Fruit fly (Drosophila melanogaster) whole organism, embryonic: ENCODE measurements around the gene gce.
A peak's percentile ranks its signal among the peaks of the same experiment; 100 is the strongest.

Experiments used
- BEAF-32 ChIP-seq: fragments of 200-800 bp; sonication (Bioruptor generic); optimal IDR thresholded peaks from 3 replicates; lab custom pipeline; 2017; ENCODE audit warnings: missing biosample characterization, missing genetic modification characterization, mild to moderate bottlenecking, moderate library complexity, missing genetic modification reagents
- CG11504 ChIP-seq: fragments of 200-800 bp; sonication (Bioruptor generic); optimal IDR thresholded peaks from 3 replicates; lab custom pipeline; 2019; ENCODE audit warnings: missing biosample characterization, mild to moderate bottlenecking, missing genetic modification characterization, moderate library complexity
- CG12391 ChIP-seq: fragments of 200-800 bp; sonication (Bioruptor generic); optimal IDR thresholded peaks from 3 replicates; lab custom pipeline; 2018; ENCODE audit warnings: missing biosample characterization, mild to moderate bottlenecking, missing genetic modification characterization, moderate library complexity
- CG13287 ChIP-seq: fragments of 200-800 bp; sonication (Bioruptor generic); IDR thresholded peaks from 2 replicates; pipeline ENCODE4 v1.3.6; 2022; ENCODE audit warnings: missing biosample characterization, missing genetic modification characterization; ENCODE audit not compliant: partially characterized antibody
- CG13894 ChIP-seq: fragments of 200-800 bp; sonication (Bioruptor generic); optimal IDR thresholded peaks from 3 replicates; lab custom pipeline; 2018; ENCODE audit warnings: missing biosample characterization, mild to moderate bottlenecking, missing genetic modification characterization, moderate library complexity
- CG15479 ChIP-seq: fragments of 200-800 bp; sonication (Bioruptor generic); optimal IDR thresholded peaks from 3 replicates; lab custom pipeline; 2019; ENCODE audit warnings: missing biosample characterization, mild to moderate bottlenecking, missing genetic modification characterization, moderate library complexity
- CG15601 ChIP-seq: fragments of 200-800 bp; sonication (Bioruptor generic); optimal IDR thresholded peaks from 3 replicates; lab custom pipeline; 2019; ENCODE audit warnings: missing biosample characterization, mild to moderate bottlenecking, missing genetic modification characterization, moderate library complexity
- CG1603 ChIP-seq: fragments of 200-800 bp; sonication (Bioruptor generic); optimal IDR thresholded peaks from 2 replicates; lab custom pipeline; 2019; ENCODE audit warnings: missing biosample characterization, mild to moderate bottlenecking, missing genetic modification characterization, moderate library complexity
- CG16813 ChIP-seq: fragments of 200-800 bp; sonication (Bioruptor generic); IDR thresholded peaks from 3 replicates; pipeline ENCODE4 v1.3.6; 2022; ENCODE audit warnings: missing biosample characterization, missing genetic modification characterization; ENCODE audit not compliant: partially characterized antibody
- CG17829 ChIP-seq: fragments of 200-800 bp; optimal IDR thresholded peaks from 2 replicates; lab custom pipeline; 2019; ENCODE audit warnings: missing biosample characterization, mild to moderate bottlenecking, missing genetic modification characterization, moderate library complexity
- CG2116 ChIP-seq: fragments of 200-800 bp; sonication (Bioruptor generic); optimal IDR thresholded peaks from 3 replicates; lab custom pipeline; 2018; ENCODE audit warnings: missing biosample characterization, mild to moderate bottlenecking, missing genetic modification characterization
- CG30020 ChIP-seq: fragments of 200-800 bp; optimal IDR thresholded peaks from 2 replicates; lab custom pipeline; 2019; ENCODE audit warnings: missing biosample characterization, mild to moderate bottlenecking, missing genetic modification characterization, moderate library complexity
- CG34224 ChIP-seq: fragments of 200-800 bp; sonication (Bioruptor generic); IDR thresholded peaks from 3 replicates; pipeline ENCODE4 v1.3.6; 2022; ENCODE audit warnings: missing biosample characterization, missing genetic modification characterization; ENCODE audit not compliant: partially characterized antibody
- CG3847 ChIP-seq: fragments of 200-800 bp; sonication (Bioruptor generic); IDR thresholded peaks from 2 replicates; pipeline ENCODE4 v1.3.6; 2022; ENCODE audit warnings: missing biosample characterization, missing genetic modification characterization
- CG4617 ChIP-seq: fragments of 200-800 bp; sonication (Bioruptor generic); optimal IDR thresholded peaks from 3 replicates; lab custom pipeline; 2016; ENCODE audit warnings: missing biosample characterization, missing genetic modification characterization, borderline replicate concordance
- CG7839 ChIP-seq: fragments of 200-800 bp; sonication (Bioruptor generic); optimal IDR thresholded peaks from 3 replicates; lab custom pipeline; 2018; ENCODE audit warnings: missing biosample characterization, mild to moderate bottlenecking, missing genetic modification characterization, moderate library complexity
- CG8924 ChIP-seq: fragments of 200-800 bp; optimal IDR thresholded peaks from 3 replicates; lab custom pipeline; 2019; ENCODE audit warnings: missing biosample characterization, mild to moderate bottlenecking, missing genetic modification characterization, moderate library complexity
- CG9215 ChIP-seq: fragments of 200-800 bp; sonication (Bioruptor generic); IDR thresholded peaks from 2 replicates; pipeline ENCODE4 v1.3.6; 2022; ENCODE audit warnings: missing biosample characterization, missing genetic modification characterization
- D ChIP-seq, 2 experiments: fragments of 200-800 bp in 1 of 2; fragments of >200 bp in 1 of 2; sonication (Bioruptor generic) in 1 of 2; optimal IDR thresholded peaks; 2 replicates in 1 of 2; 3 replicates in 1 of 2; lab custom pipeline; 2017; ENCODE audit warnings: mild to moderate bottlenecking in 1 of 2, missing biosample characterization in 1 of 2, missing genetic modification characterization in 1 of 2, missing genetic modification reagents in 1 of 2
- Dip3 ChIP-seq: fragments of 200-800 bp; sonication (Bioruptor generic); optimal IDR thresholded peaks from 3 replicates; lab custom pipeline; 2016; ENCODE audit warnings: missing biosample characterization, missing genetic modification characterization
- Doc2 ChIP-seq: fragments of 200-800 bp; sonication (Bioruptor generic); IDR thresholded peaks from 2 replicates; pipeline ENCODE4 v1.3.6; 2022; ENCODE audit warnings: missing biosample characterization, missing genetic modification characterization
- Dref ChIP-seq: fragments of 200-800 bp; sonication (Bioruptor generic); IDR thresholded peaks from 2 replicates; pipeline ENCODE4 v1.3.6; 2022; ENCODE audit warnings: missing biosample characterization, missing genetic modification characterization
- E2f2 ChIP-seq: fragments of 200-800 bp; sonication (Bioruptor generic); IDR thresholded peaks from 2 replicates; pipeline ENCODE4 v1.3.6; 2022; ENCODE audit warnings: missing biosample characterization, missing genetic modification characterization
- H2.0 ChIP-seq: fragments of 200-800 bp; sonication (Bioruptor generic); IDR thresholded peaks from 2 replicates; pipeline ENCODE4 v1.3.6; 2022; ENCODE audit warnings: missing biosample characterization, missing genetic modification characterization
- HLH54F ChIP-seq: fragments of 200-800 bp; sonication (Bioruptor generic); optimal IDR thresholded peaks from 3 replicates; lab custom pipeline; 2016; ENCODE audit warnings: missing biosample characterization, missing genetic modification characterization
- MESR4 ChIP-seq: fragments of 200-800 bp; sonication (Bioruptor generic); optimal IDR thresholded peaks from 2 replicates; lab custom pipeline; 2018; ENCODE audit warnings: missing biosample characterization, mild to moderate bottlenecking, missing genetic modification characterization, moderate library complexity
- Nf-YB ChIP-seq: fragments of 200-800 bp; sonication (Bioruptor generic); optimal IDR thresholded peaks from 3 replicates; lab custom pipeline; 2019; ENCODE audit warnings: missing biosample characterization, mild to moderate bottlenecking, missing genetic modification characterization, moderate library complexity
- Rfx ChIP-seq: fragments of 200-800 bp; sonication (Bioruptor generic); IDR thresholded peaks from 2 replicates; pipeline ENCODE4 v1.3.6; 2022; ENCODE audit warnings: missing biosample characterization, missing genetic modification characterization
- Sin3A ChIP-seq: fragments of >200 bp; optimal IDR thresholded peaks from 2 replicates; lab custom pipeline; 2018
- abd-A ChIP-seq: fragments of 200-800 bp; sonication (Bioruptor generic); optimal IDR thresholded peaks from 3 replicates; lab custom pipeline; 2019; ENCODE audit warnings: missing biosample characterization, mild to moderate bottlenecking, missing genetic modification characterization, moderate library complexity
- btn ChIP-seq: fragments of 200-800 bp; sonication (Bioruptor generic); optimal IDR thresholded peaks from 2 replicates; lab custom pipeline; 2016; ENCODE audit warnings: missing biosample characterization, missing genetic modification characterization
- chinmo ChIP-seq: fragments of 200-800 bp; sonication (Bioruptor generic); IDR thresholded peaks from 4 replicates; pipeline ENCODE4 v1.3.6; 2022; ENCODE audit warnings: missing biosample characterization, missing genetic modification characterization; ENCODE audit not compliant: partially characterized antibody
- dmrt99B ChIP-seq: fragments of 200-800 bp; sonication (Bioruptor generic); optimal IDR thresholded peaks from 2 replicates; lab custom pipeline; 2018; ENCODE audit warnings: missing biosample characterization, mild to moderate bottlenecking, missing genetic modification characterization, moderate library complexity
- eve ChIP-seq, 2 experiments: fragments of >200 bp; optimal IDR thresholded peaks; 2 replicates each; lab custom pipeline; 2017; ENCODE audit warnings: missing biosample characterization in 2 of 2, missing genetic modification characterization in 2 of 2
- gsb ChIP-seq: fragments of 200-800 bp; sonication (Bioruptor generic); IDR thresholded peaks from 2 replicates; pipeline ENCODE4 v1.3.6; 2022; ENCODE audit warnings: missing biosample characterization, missing genetic modification characterization
- hbn ChIP-seq: fragments of 200-800 bp; sonication (Bioruptor generic); IDR thresholded peaks from 2 replicates; pipeline ENCODE4 v1.3.6; 2022; ENCODE audit warnings: missing biosample characterization, missing genetic modification characterization; ENCODE audit not compliant: partially characterized antibody
- her ChIP-seq: fragments of 200-800 bp; sonication (Bioruptor generic); optimal IDR thresholded peaks from 2 replicates; lab custom pipeline; 2016; ENCODE audit warnings: missing biosample characterization, missing genetic modification characterization
- phol ChIP-seq: fragments of 200-800 bp; sonication (Bioruptor generic); optimal IDR thresholded peaks from 3 replicates; lab custom pipeline; 2018; ENCODE audit warnings: missing biosample characterization, mild to moderate bottlenecking, missing genetic modification characterization, moderate library complexity
- psq ChIP-seq: fragments of 200-800 bp; sonication (Bioruptor generic); optimal IDR thresholded peaks from 2 replicates; lab custom pipeline; 2017; ENCODE audit warnings: missing biosample characterization, missing genetic modification characterization
- rib ChIP-seq: fragments of 200-800 bp; sonication (Bioruptor generic); IDR thresholded peaks from 2 replicates; pipeline ENCODE4 v1.3.6; 2022; ENCODE audit warnings: missing biosample characterization, missing genetic modification characterization
- seq ChIP-seq: fragments of 200-800 bp; sonication (Bioruptor generic); IDR thresholded peaks from 2 replicates; pipeline ENCODE4 v1.3.6; 2022; ENCODE audit warnings: missing biosample characterization, missing genetic modification characterization
- stwl ChIP-seq: fragments of 200-800 bp; sonication (Bioruptor generic); optimal IDR thresholded peaks from 3 replicates; lab custom pipeline; 2018; ENCODE audit warnings: missing biosample characterization, mild to moderate bottlenecking, missing genetic modification characterization, moderate library complexity
- tll ChIP-seq, 2 experiments: fragments of 200-800 bp in 1 of 2; fragments of >200 bp in 1 of 2; sonication (Bioruptor generic) in 1 of 2; optimal IDR thresholded peaks; 2 replicates each; lab custom pipeline; 2017 to 2019; ENCODE audit warnings: missing biosample characterization in 2 of 2, missing genetic modification characterization in 2 of 2, mild to moderate bottlenecking in 1 of 2, moderate library complexity in 1 of 2
- twi ChIP-seq: fragments of 200-800 bp; optimal IDR thresholded peaks from 2 replicates; lab custom pipeline; 2019; ENCODE audit warnings: missing biosample characterization, mild to moderate bottlenecking, missing genetic modification characterization, moderate library complexity
- vnd ChIP-seq: fragments of 200-800 bp; sonication (Bioruptor generic); IDR thresholded peaks from 3 replicates; pipeline ENCODE4 v1.3.6; 2022; ENCODE audit warnings: missing biosample characterization, missing genetic modification characterization; ENCODE audit not compliant: partially characterized antibody

Gene gce

dm6 chrX:15319699-15320482 lies 22.3 kb downstream of the gce start (continued):
- TF ChIP-seq CG7839 (tag; lab: Kevin White, UChicago) (no peak), eve (GFP tag; optimal IDR thresholded peaks at IDR 0.05; lab: Kevin White, UChicago) (no peak), phol (tag; lab: Kevin White, UChicago) (peak; percentile 76), E2f2 (no peak), Dip3 (GFP tag; lab: Kevin White, UChicago) (no peak), Doc2 (GFP tag; lab: Robert Waterston, UW) (no peak), BEAF-32 (GFP tag; lab: Kevin White, UChicago) (peak; percentile 49), rib (GFP tag; lab: Robert Waterston, UW) (no peak), chinmo (GFP tag; lab: Robert Waterston, UW) (peak; percentile 28; the same call in 1 of the 4 replicates), CG11504 (no peak), CG16813 (GFP tag; lab: Robert Waterston, UW) (0 out of 3 replicates have a peak, but pooled peaks have one; percentile 29), CG1603 (tag; lab: Kevin White, UChicago) (peak; percentile 67), Rfx (GFP tag; lab: Robert Waterston, UW) (0 out of 2 replicates have a peak, but pooled peaks have one; percentile 19), Sin3A (lab: Kevin White, UChicago) (peak; percentile 73), CG13894 (tag; lab: Kevin White, UChicago) (no peak), CG15479 (peak; percentile 25), CG9215 (GFP tag; lab: Robert Waterston, UW) (no peak), CG4617 (GFP tag; lab: Kevin White, UChicago) (peak; percentile 27), CG13287 (0 out of 2 replicates have a peak, but pooled peaks have one; percentile 9), her (no peak), abd-A (tag; lab: Kevin White, UChicago) (peak; percentile 6), CG12391 (tag; lab: Kevin White, UChicago) (no peak), CG17829 (tag; lab: Kevin White, UChicago) (peak; percentile 33), MESR4 (peak; percentile 24), hbn (GFP tag; lab: Robert Waterston, UW) (0 out of 2 replicates have a peak, but pooled peaks have one; percentile 18), CG3847 (peak; percentile 34), tll (GFP tag; optimal IDR thresholded peaks at IDR 0.05; lab: Kevin White, UChicago) (peak in 1 of 2 experiments; percentile 36), gsb (GFP tag; lab: Robert Waterston, UW) (no peak), CG8924 (tag; lab: Kevin White, UChicago) (peak; percentile 7), CG15601 (tag; lab: Kevin White, UChicago) (peak; percentile 8), vnd (no peak), CG34224 (GFP tag; lab: Robert Waterston, UW) (0 out of 3 replicates have a peak, but pooled peaks have one; percentile 13), seq (GFP tag; lab: Robert Waterston, UW) (0 out of 2 replicates have a peak, but pooled peaks have one; percentile 13), dmrt99B (tag; lab: Kevin White, UChicago) (peak; percentile 2), psq (GFP tag; lab: Kevin White, UChicago) (peak; percentile 50), CG2116 (GFP tag; lab: Kevin White, UChicago) (peak; percentile 15), CG30020 (tag; lab: Kevin White, UChicago) (peak; percentile 22), stwl (tag; lab: Kevin White, UChicago) (peak; percentile 73), HLH54F (GFP tag; lab: Kevin White, UChicago) (no peak), Dref (GFP tag; lab: Robert Waterston, UW) (peak; percentile 56), btn (GFP tag; lab: Kevin White, UChicago) (no peak), twi (peak; percentile 48), Nf-YB (GFP tag; lab: Kevin White, UChicago) (no peak), D (optimal IDR thresholded peaks at IDR 0.05; lab: Kevin White, UChicago) (peak; percentile 81), D (GFP tag; optimal IDR thresholded peaks at IDR 0.05; lab: Kevin White, UChicago) (no peak), H2.0 (GFP tag; lab: Robert Waterston, UW) (no peak)
